Worm (Caenorhabditis elegans) whole organism, L1 larva: ENCODE data around the gene bath-47.

Experiments
- ama-1 ChIP-seq: fragments of 150-350 bp; optimal IDR thresholded peaks from 2 replicates; lab custom pipeline; 2014
- lin-39 ChIP-seq: fragments of 150-350 bp; optimal IDR thresholded peaks from 2 replicates; lab custom pipeline; 2014; ENCODE audit warnings: missing biosample characterization, missing genetic modification reagents, missing genetic modification characterization
- nhr-237 ChIP-seq: fragments of 150-350 bp; optimal IDR thresholded peaks from 2 replicates; lab custom pipeline; 2014; ENCODE audit warnings: missing biosample characterization, missing genetic modification characterization
- nhr-84 ChIP-seq: sonication (generic microtip); optimal IDR thresholded peaks from 2 replicates; lab custom pipeline; 2017; ENCODE audit warnings: missing biosample characterization, missing genetic modification characterization
- unc-62 ChIP-seq: fragments of 150-350 bp; optimal IDR thresholded peaks from 2 replicates; lab custom pipeline; 2014; ENCODE audit warnings: missing biosample characterization, missing genetic modification reagents, missing genetic modification characterization
- xbp-1 ChIP-seq: sonication (generic microtip); optimal IDR thresholded peaks from 2 replicates; lab custom pipeline; 2016; ENCODE audit warnings: missing genetic modification characterization, missing compliant biosample characterization

DNA sequence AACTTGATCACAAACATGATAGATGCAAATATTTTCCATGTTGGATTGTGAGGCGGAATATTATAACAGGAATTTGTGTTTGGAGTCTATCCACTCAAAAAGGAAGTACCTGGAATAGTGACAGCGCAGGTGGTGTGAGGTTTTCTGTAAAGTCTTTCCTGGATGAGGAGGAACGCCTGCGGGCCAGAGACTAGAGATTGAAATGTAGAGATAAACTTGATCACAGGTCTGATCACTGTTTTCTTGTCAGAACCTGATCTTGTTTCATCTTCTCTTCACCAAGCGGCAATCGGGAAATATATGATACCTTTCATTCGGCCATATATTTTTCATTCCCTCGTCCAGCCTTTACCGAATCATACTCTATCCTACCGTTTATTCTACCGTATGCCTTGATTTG lies 15.3 kb upstream of the bath-47 start, which contains the start of gene T07H3.8:
- TF ChIP-seq nhr-237 (tag; lab: Kevin White, UChicago) (no peak), nhr-84 (tag; lab: Kevin White, UChicago) (no peak), unc-62 (GFP tag; lab: Kevin White, UChicago) (no peak), ama-1 (lab: Kevin White, UChicago) (no peak), lin-39 (tag; lab: Kevin White, UChicago) (no peak), xbp-1 (tag; lab: Kevin White, UChicago) (no peak)
